Worm (Caenorhabditis elegans) whole organism, young adult: Measurements from ENCODE around the gene mom-1.
A peak's percentile ranks its signal among the peaks of the same experiment; 100 is the strongest.

Experiments
- B0019.2 ChIP-seq: fragments of 200-800 bp; sonication (Bioruptor generic); conservative IDR thresholded peaks from 2 replicates; pipeline ENCODE4 v1.3.6; 2022; ENCODE audit warnings: missing genetic modification reagents, missing genetic modification characterization, missing compliant biosample characterization
- B0035.1 ChIP-seq: sonication (generic microtip); optimal IDR thresholded peaks from 2 replicates; lab custom pipeline; 2016; ENCODE audit warnings: missing genetic modification characterization, mild to moderate bottlenecking, missing compliant biosample characterization, missing genotype, missing genetic modification reagents
- B0261.1 ChIP-seq: sonication (generic microtip); optimal IDR thresholded peaks from 2 replicates; lab custom pipeline; 2016; ENCODE audit warnings: mild to moderate bottlenecking, missing genetic modification characterization, moderate library complexity, missing compliant biosample characterization
- D2030.7 ChIP-seq: fragments of 200-800 bp; sonication (Bioruptor generic); IDR thresholded peaks from 2 replicates; pipeline ENCODE4 v1.3.6; 2022; ENCODE audit warnings: missing genetic modification reagents, missing genetic modification characterization, missing compliant biosample characterization
- F10E7.11 ChIP-seq: sonication (generic microtip); optimal IDR thresholded peaks from 2 replicates; lab custom pipeline; 2017; ENCODE audit warnings: mild to moderate bottlenecking, missing genetic modification characterization, moderate library complexity, missing compliant biosample characterization
- F23B12.7 ChIP-seq: sonication (generic microtip); optimal IDR thresholded peaks from 2 replicates; lab custom pipeline; 2017; ENCODE audit warnings: missing genetic modification characterization, mild to moderate bottlenecking, missing compliant biosample characterization, antibody characterized with exemption, moderate library complexity; ENCODE audit not compliant: insufficient read depth
- F55B11.4 ChIP-seq: sonication (generic microtip); optimal IDR thresholded peaks from 2 replicates; lab custom pipeline; 2016; ENCODE audit warnings: missing compliant biosample characterization, missing genetic modification characterization, borderline replicate concordance; ENCODE audit not compliant: insufficient read depth
- F57A8.1 ChIP-seq: fragments of 200-800 bp; sonication (Bioruptor generic); optimal IDR thresholded peaks from 2 replicates; lab custom pipeline; 2018; ENCODE audit warnings: mild to moderate bottlenecking, missing genetic modification characterization, moderate library complexity, missing compliant biosample characterization
- F57C9.4 ChIP-seq: sonication (generic microtip); optimal IDR thresholded peaks from 2 replicates; lab custom pipeline; 2017; ENCODE audit warnings: mild to moderate bottlenecking, missing genetic modification characterization, missing compliant biosample characterization
- ZK185.1 ChIP-seq: sonication (generic microtip); optimal IDR thresholded peaks from 2 replicates; lab custom pipeline; 2016; ENCODE audit warnings: mild to moderate bottlenecking, missing genetic modification characterization, missing compliant biosample characterization; ENCODE audit not compliant: poor library complexity, severe bottlenecking
- ama-1 ChIP-seq, 3 experiments: fragments of 150-350 bp in 1 of 3; sonication (generic microtip) in 2 of 3; optimal IDR thresholded peaks; 2 replicates each; lab custom pipeline; 2014 to 2018; ENCODE audit warnings: missing biosample characterization in 2 of 3, missing genetic modification characterization in 2 of 3, missing genetic modification reagents in 2 of 3
- aptf-2 ChIP-seq: fragments of 200-800 bp; sonication (Bioruptor generic); conservative IDR thresholded peaks from 2 replicates; pipeline ENCODE4 v1.3.6; 2022; ENCODE audit warnings: missing genetic modification reagents, missing genetic modification characterization, missing compliant biosample characterization
- athp-1 ChIP-seq: sonication (generic microtip); optimal IDR thresholded peaks from 2 replicates; lab custom pipeline; 2017; ENCODE audit warnings: mild to moderate bottlenecking, missing genetic modification characterization, missing compliant biosample characterization
- attf-5 ChIP-seq: fragments of 200-800 bp; sonication (Bioruptor generic); optimal IDR thresholded peaks from 2 replicates; lab custom pipeline; 2018; ENCODE audit warnings: mild to moderate bottlenecking, missing genetic modification characterization, missing compliant biosample characterization
- cebp-1 ChIP-seq, 2 experiments: fragments of 200-800 bp in 1 of 2; sonication (Bioruptor generic) in 1 of 2; sonication (generic microtip) in 1 of 2; IDR thresholded peaks in 1 of 2; optimal IDR thresholded peaks in 1 of 2; 2 replicates each; pipeline versions ENCODE4 v1.3.6 to Lab custom; 2017 to 2022; ENCODE audit warnings: missing compliant biosample characterization in 2 of 2, missing genetic modification characterization in 2 of 2, mild to moderate bottlenecking in 1 of 2, missing genetic modification reagents in 1 of 2, moderate library complexity in 1 of 2
- cebp-2 ChIP-seq: fragments of 200-800 bp; sonication (Bioruptor generic); IDR thresholded peaks from 2 replicates; pipeline ENCODE4 v1.3.6; 2022; ENCODE audit warnings: missing genetic modification characterization, missing compliant biosample characterization
- ceh-100 ChIP-seq: fragments of 200-800 bp; sonication (Bioruptor generic); IDR thresholded peaks from 2 replicates; pipeline ENCODE4 v1.3.6; 2022; ENCODE audit warnings: missing genetic modification reagents, missing genetic modification characterization, missing compliant biosample characterization
- ceh-58 ChIP-seq: fragments of 200-800 bp; sonication (Bioruptor generic); IDR thresholded peaks from 2 replicates; pipeline ENCODE4 v1.3.6; 2022; ENCODE audit warnings: missing genetic modification characterization, missing compliant biosample characterization
- ceh-79 ChIP-seq: sonication (generic microtip); optimal IDR thresholded peaks from 2 replicates; lab custom pipeline; 2017; ENCODE audit warnings: mild to moderate bottlenecking, missing genetic modification characterization, missing compliant biosample characterization
- die-1 ChIP-seq: sonication (generic microtip); optimal IDR thresholded peaks from 2 replicates; lab custom pipeline; 2016; ENCODE audit warnings: missing genotype, mild to moderate bottlenecking, missing genetic modification characterization, missing compliant biosample characterization
- dox-1 ChIP-seq: fragments of 200-800 bp; sonication (Bioruptor generic); IDR thresholded peaks from 2 replicates; pipeline ENCODE4 v1.3.6; 2022; ENCODE audit warnings: missing genetic modification reagents, missing genetic modification characterization, missing compliant biosample characterization
- dpl-1 ChIP-seq: fragments of 150-350 bp; optimal IDR thresholded peaks from 2 replicates; lab custom pipeline; 2014; ENCODE audit warnings: missing biosample characterization, missing genetic modification reagents, missing genetic modification characterization
- efl-1 ChIP-seq: fragments of 150-350 bp; optimal IDR thresholded peaks from 2 replicates; lab custom pipeline; 2014; ENCODE audit warnings: missing biosample characterization, missing genetic modification reagents, missing genetic modification characterization
- egl-44 ChIP-seq: fragments of 200-800 bp; sonication (Bioruptor generic); IDR thresholded peaks from 2 replicates; pipeline ENCODE4 v1.3.6; 2022; ENCODE audit warnings: missing genetic modification reagents, missing genetic modification characterization, missing compliant biosample characterization
- ets-4 ChIP-seq: fragments of 200-800 bp; sonication (Bioruptor generic); optimal IDR thresholded peaks from 2 replicates; lab custom pipeline; 2018; ENCODE audit warnings: mild to moderate bottlenecking, missing genetic modification characterization, missing compliant biosample characterization
- gei-17 ChIP-seq: fragments of 200-800 bp; sonication (Bioruptor generic); optimal IDR thresholded peaks from 2 replicates; lab custom pipeline; 2018; ENCODE audit warnings: mild to moderate bottlenecking, missing genetic modification characterization, missing compliant biosample characterization
- him-1 ChIP-seq: sonication (generic microtip); optimal IDR thresholded peaks from 2 replicates; lab custom pipeline; 2016; ENCODE audit warnings: missing genotype, missing genetic modification reagents, missing genetic modification characterization, missing compliant biosample characterization
- lag-1 ChIP-seq: fragments of 200-800 bp; sonication (Bioruptor generic); IDR thresholded peaks from 2 replicates; pipeline ENCODE4 v1.3.6; 2022; ENCODE audit warnings: missing genetic modification reagents, missing genetic modification characterization, missing compliant biosample characterization
- lin-26 ChIP-seq: fragments of 200-800 bp; sonication (Bioruptor generic); IDR thresholded peaks from 2 replicates; pipeline ENCODE4 v1.3.6; 2022; ENCODE audit warnings: missing genetic modification reagents, missing genetic modification characterization, missing compliant biosample characterization
- madf-6 ChIP-seq: fragments of 200-800 bp; sonication (Bioruptor generic); IDR thresholded peaks from 2 replicates; pipeline ENCODE4 v1.3.6; 2022; ENCODE audit warnings: missing genetic modification reagents, missing genetic modification characterization, missing compliant biosample characterization
- madf-8 ChIP-seq: fragments of 200-800 bp; sonication (Bioruptor generic); conservative IDR thresholded peaks from 2 replicates; pipeline ENCODE4 v1.3.6; 2022; ENCODE audit warnings: missing genetic modification reagents, missing genetic modification characterization, missing compliant biosample characterization
- mxl-1 ChIP-seq: sonication (generic microtip); optimal IDR thresholded peaks from 2 replicates; lab custom pipeline; 2016; ENCODE audit warnings: missing genetic modification characterization, missing compliant biosample characterization
- nfya-1 ChIP-seq: sonication (generic microtip); optimal IDR thresholded peaks from 2 replicates; lab custom pipeline; 2017; ENCODE audit warnings: antibody characterized with exemption, missing compliant biosample characterization, missing genetic modification characterization, borderline replicate concordance; ENCODE audit not compliant: insufficient read depth
- nhr-120 ChIP-seq: fragments of 200-800 bp; sonication (Bioruptor generic); IDR thresholded peaks from 2 replicates; pipeline ENCODE4 v1.3.6; 2022; ENCODE audit warnings: missing genetic modification characterization, missing compliant biosample characterization
- nhr-27 ChIP-seq: fragments of 200-800 bp; sonication (Bioruptor generic); optimal IDR thresholded peaks from 2 replicates; lab custom pipeline; 2018; ENCODE audit warnings: mild to moderate bottlenecking, missing genetic modification characterization, moderate library complexity, missing compliant biosample characterization
- rec-8 ChIP-seq, 2 experiments: sonication (generic microtip); optimal IDR thresholded peaks; 2 replicates each; lab custom pipeline; 2016; ENCODE audit warnings: mild to moderate bottlenecking in 2 of 2, missing genetic modification characterization in 2 of 2, missing genetic modification reagents in 2 of 2, missing genotype in 2 of 2, missing biosample characterization in 1 of 2, missing compliant biosample characterization in 1 of 2, moderate library complexity in 1 of 2
- snpc-1.3 ChIP-seq: sonication (generic microtip); optimal IDR thresholded peaks from 2 replicates; lab custom pipeline; 2017; ENCODE audit warnings: missing genetic modification characterization, mild to moderate bottlenecking, missing compliant biosample characterization, antibody characterized with exemption, moderate library complexity, missing genotype, missing genetic modification reagents; ENCODE audit not compliant: insufficient read depth
- snpc-3.4 ChIP-seq: sonication (generic microtip); optimal IDR thresholded peaks from 2 replicates; lab custom pipeline; 2017; ENCODE audit warnings: missing genetic modification characterization, mild to moderate bottlenecking, missing compliant biosample characterization, antibody characterized with exemption, moderate library complexity, missing genotype, missing genetic modification reagents
- somi-1 ChIP-seq: fragments of 200-800 bp; sonication (Bioruptor generic); optimal IDR thresholded peaks from 2 replicates; lab custom pipeline; 2018; ENCODE audit warnings: mild to moderate bottlenecking, missing genetic modification characterization, missing compliant biosample characterization
- sptf-2 ChIP-seq: fragments of 200-800 bp; sonication (Bioruptor generic); optimal IDR thresholded peaks from 2 replicates; lab custom pipeline; 2018; ENCODE audit warnings: mild to moderate bottlenecking, missing genetic modification characterization, missing compliant biosample characterization
- tbp1 ChIP-seq: fragments of 200-800 bp; sonication (Bioruptor generic); optimal IDR thresholded peaks from 2 replicates; lab custom pipeline; 2018; ENCODE audit warnings: mild to moderate bottlenecking, missing genetic modification characterization, missing compliant biosample characterization
- tlf-1 ChIP-seq: fragments of 200-800 bp; sonication (Bioruptor generic); optimal IDR thresholded peaks from 2 replicates; lab custom pipeline; 2018; ENCODE audit warnings: mild to moderate bottlenecking, missing genetic modification characterization, missing compliant biosample characterization
- xnd-1 ChIP-seq: sonication (generic microtip); optimal IDR thresholded peaks from 2 replicates; lab custom pipeline; 2016; ENCODE audit warnings: missing genotype, missing genetic modification reagents, missing genetic modification characterization, missing compliant biosample characterization
- ztf-28 ChIP-seq: fragments of 200-800 bp; sonication (Bioruptor generic); IDR thresholded peaks from 2 replicates; pipeline ENCODE4 v1.3.6; 2022; ENCODE audit warnings: missing genetic modification reagents, missing genetic modification characterization, missing compliant biosample characterization
- ztf-3 ChIP-seq: fragments of 200-800 bp; sonication (Bioruptor generic); optimal IDR thresholded peaks from 2 replicates; lab custom pipeline; 2018; ENCODE audit warnings: mild to moderate bottlenecking, missing genetic modification characterization, missing compliant biosample characterization
- ztf-6 ChIP-seq: fragments of 200-800 bp; sonication (Bioruptor generic); IDR thresholded peaks from 2 replicates; pipeline ENCODE4 v1.3.6; 2022; ENCODE audit warnings: missing genetic modification reagents, missing genetic modification characterization, missing compliant biosample characterization

mom-1 gene

DNA sequence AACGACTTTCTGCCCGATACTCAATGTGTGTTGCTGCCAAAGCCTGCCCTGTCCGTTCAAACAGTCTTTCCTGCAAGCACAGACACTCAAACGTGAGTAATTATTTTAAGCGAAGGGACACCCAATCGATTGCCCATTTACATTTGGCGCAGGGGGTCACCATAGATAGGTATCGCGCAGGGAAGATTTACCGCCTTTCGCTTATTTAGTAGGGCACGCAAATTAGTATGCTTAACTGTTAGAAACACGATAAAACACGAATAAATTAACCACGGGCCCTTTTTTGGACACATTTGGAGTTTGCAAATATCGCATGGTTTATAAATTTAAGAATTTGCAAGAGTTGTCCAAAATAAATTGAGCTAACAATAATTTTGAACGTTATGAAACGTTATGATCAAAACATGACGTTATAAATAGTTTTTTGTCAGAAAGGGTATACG, 3.5 kb downstream of the mom-1 start (continued):
- TF ChIP-seq ceh-58 (GFP tag; lab: Robert Waterston, UW) (0 out of 2 replicates have a peak, but pooled peaks have one; percentile 54), madf-6 (GFP tag; lab: Robert Waterston, UW) (no peak), B0019.2 (GFP tag; lab: Robert Waterston, UW) (no peak), B0035.1 (tag; lab: Kevin White, UChicago) (peak; percentile 97), ZK185.1 (peak; percentile 99), xnd-1 (no peak), ztf-28 (GFP tag; lab: Robert Waterston, UW) (no peak), attf-5 (peak; percentile 73), ztf-6 (GFP tag; lab: Robert Waterston, UW) (peak; percentile 88), nhr-120 (0 out of 2 replicates have a peak, but pooled peaks have one; percentile 53), die-1 (tag; lab: Kevin White, UChicago) (peak; percentile 83), cebp-2 (GFP tag; lab: Robert Waterston, UW) (peak; percentile 99), egl-44 (GFP tag; lab: Robert Waterston, UW) (peak; percentile 94), F57C9.4 (tag; lab: Kevin White, UChicago) (peak; percentile 69), gei-17 (GFP tag; lab: Kevin White, UChicago) (peak; percentile 99), nhr-27 (peak; percentile 96), nfya-1 (tag; lab: Kevin White, UChicago) (no peak), ztf-3 (peak; percentile 97), athp-1 (peak; percentile 89), tlf-1 (GFP tag; lab: Kevin White, UChicago) (peak; percentile 99), tbp1 (peak; percentile 81), lin-26 (peak; percentile 91), him-1 (tag; lab: Kevin White, UChicago) (peak; percentile 20), ama-1 (optimal IDR thresholded peaks at IDR 0.05; lab: Kevin White, UChicago) (no peak), ama-1 (GFP tag; optimal IDR thresholded peaks at IDR 0.05; lab: Kevin White, UChicago) (peak; percentile 18 to 94), F55B11.4 (tag; lab: Kevin White, UChicago) (no peak), B0261.1 (tag; lab: Kevin White, UChicago) (peak; percentile 64), madf-8 (GFP tag; lab: Robert Waterston, UW) (no peak), sptf-2 (GFP tag; lab: Kevin White, UChicago) (no peak), D2030.7 (GFP tag; lab: Robert Waterston, UW) (0 out of 2 replicates have a peak, but pooled peaks have one; percentile 34), lag-1 (GFP tag; lab: Robert Waterston, UW) (peak; percentile 92; the same call in 1 of the 2 replicates), efl-1 (GFP tag; lab: Kevin White, UChicago) (no peak), snpc-3.4 (tag; lab: Kevin White, UChicago) (no peak), aptf-2 (GFP tag; lab: Robert Waterston, UW) (peak; percentile 39; the same call in 1 of the 2 replicates), ceh-100 (GFP tag; lab: Robert Waterston, UW) (peak; percentile 81), F57A8.1 (GFP tag; lab: Kevin White, UChicago) (peak; percentile 86), F23B12.7 (tag; lab: Kevin White, UChicago) (peak; percentile 98), snpc-1.3 (no peak), dpl-1 (peak; percentile 19), rec-8 (tag; optimal IDR thresholded peaks at IDR 0.05; lab: Kevin White, UChicago) (peak; percentile 17 to 66), F10E7.11 (tag; lab: Kevin White, UChicago) (peak; percentile 98), mxl-1 (no peak), cebp-1 (GFP tag; IDR thresholded peaks at IDR 0.05; lab: Robert Waterston, UW) (peak; percentile 82), cebp-1 (tag; optimal IDR thresholded peaks at IDR 0.05; lab: Kevin White, UChicago) (peak; percentile 98), ceh-79 (tag; lab: Kevin White, UChicago) (peak; percentile 88), somi-1 (GFP tag; lab: Kevin White, UChicago) (peak; percentile 99), ets-4 (peak; percentile 98), dox-1 (GFP tag; lab: Robert Waterston, UW) (peak; percentile 99)
